Fruit fly (Drosophila melanogaster) whole organism, prepupa: ENCODE results near the gene aru.
A peak's percentile ranks its signal among the peaks of the same experiment; 100 is the strongest.

Experiments
- CG15336 ChIP-seq: fragments of 200-800 bp; sonication (Bioruptor generic); IDR thresholded peaks from 2 replicates; pipeline ENCODE4 v1.3.6; 2022; ENCODE audit warnings: missing biosample characterization, missing genetic modification characterization
- CG16779 ChIP-seq: fragments of 200-800 bp; sonication (Bioruptor generic); optimal IDR thresholded peaks from 3 replicates; lab custom pipeline; 2017; ENCODE audit warnings: missing biosample characterization, mild to moderate bottlenecking, missing genetic modification characterization
- CG7368 ChIP-seq: fragments of 200-800 bp; sonication (Bioruptor generic); optimal IDR thresholded peaks from 3 replicates; lab custom pipeline; 2016; ENCODE audit warnings: missing biosample characterization, missing genetic modification characterization
- CG8319 ChIP-seq: fragments of 200-800 bp; sonication (Bioruptor generic); optimal IDR thresholded peaks from 3 replicates; lab custom pipeline; 2016; ENCODE audit warnings: missing biosample characterization, missing genetic modification characterization
- Hr38 ChIP-seq: sonication (Bioruptor generic); optimal IDR thresholded peaks from 2 replicates; lab custom pipeline; 2016; ENCODE audit warnings: missing biosample characterization, missing genetic modification characterization
- OdsH ChIP-seq: fragments of 200-800 bp; sonication (Bioruptor generic); optimal IDR thresholded peaks from 3 replicates; lab custom pipeline; 2016; ENCODE audit warnings: missing biosample characterization, missing genetic modification characterization
- Sox15 ChIP-seq: fragments of 200-800 bp; sonication (Bioruptor generic); optimal IDR thresholded peaks from 3 replicates; lab custom pipeline; 2016; ENCODE audit warnings: missing biosample characterization, missing genetic modification characterization
- fd85E ChIP-seq: fragments of 200-800 bp; sonication (Bioruptor generic); optimal IDR thresholded peaks from 3 replicates; lab custom pipeline; 2016; ENCODE audit warnings: missing biosample characterization, missing genetic modification characterization
- lz ChIP-seq: fragments of 200-800 bp; sonication (Bioruptor generic); optimal IDR thresholded peaks from 3 replicates; lab custom pipeline; 2016; ENCODE audit warnings: missing biosample characterization, missing genetic modification characterization
- ss ChIP-seq, 2 experiments: fragments of 200-800 bp; sonication (Bioruptor generic); optimal IDR thresholded peaks; 2 replicates in 1 of 2; 3 replicates in 1 of 2; lab custom pipeline; 2017 to 2018; ENCODE audit warnings: mild to moderate bottlenecking in 2 of 2, missing biosample characterization in 2 of 2, missing genetic modification characterization in 2 of 2, moderate library complexity in 1 of 2
- vri ChIP-seq: fragments of 200-800 bp; sonication (Bioruptor generic); optimal IDR thresholded peaks from 3 replicates; lab custom pipeline; 2016; ENCODE audit warnings: missing biosample characterization, mild to moderate bottlenecking, missing genetic modification characterization

- TF ChIP-seq CG7368 (peak; percentile 54), CG8319 (no peak), CG15336 (GFP tag; lab: Robert Waterston, UW) (peak; percentile 90), fd85E (GFP tag; lab: Kevin White, UChicago) (no peak), Hr38 (GFP tag; lab: Kevin White, UChicago) (no peak), ss (GFP tag; optimal IDR thresholded peaks at IDR 0.05; lab: Kevin White, UChicago) (peak; percentile 18 to 54), CG16779 (tag; lab: Kevin White, UChicago) (peak; percentile 79), vri (peak; percentile 14), lz (peak; percentile 4), Sox15 (GFP tag; lab: Kevin White, UChicago) (no peak), OdsH (GFP tag; lab: Kevin White, UChicago) (no peak)
Measured at dm6 chr2L:837989-838388, 30.2 kb downstream of the aru start.
